Comparison of ENCODE assay signal across 1 fruit fly cellular context in the genomic region with DNA sequence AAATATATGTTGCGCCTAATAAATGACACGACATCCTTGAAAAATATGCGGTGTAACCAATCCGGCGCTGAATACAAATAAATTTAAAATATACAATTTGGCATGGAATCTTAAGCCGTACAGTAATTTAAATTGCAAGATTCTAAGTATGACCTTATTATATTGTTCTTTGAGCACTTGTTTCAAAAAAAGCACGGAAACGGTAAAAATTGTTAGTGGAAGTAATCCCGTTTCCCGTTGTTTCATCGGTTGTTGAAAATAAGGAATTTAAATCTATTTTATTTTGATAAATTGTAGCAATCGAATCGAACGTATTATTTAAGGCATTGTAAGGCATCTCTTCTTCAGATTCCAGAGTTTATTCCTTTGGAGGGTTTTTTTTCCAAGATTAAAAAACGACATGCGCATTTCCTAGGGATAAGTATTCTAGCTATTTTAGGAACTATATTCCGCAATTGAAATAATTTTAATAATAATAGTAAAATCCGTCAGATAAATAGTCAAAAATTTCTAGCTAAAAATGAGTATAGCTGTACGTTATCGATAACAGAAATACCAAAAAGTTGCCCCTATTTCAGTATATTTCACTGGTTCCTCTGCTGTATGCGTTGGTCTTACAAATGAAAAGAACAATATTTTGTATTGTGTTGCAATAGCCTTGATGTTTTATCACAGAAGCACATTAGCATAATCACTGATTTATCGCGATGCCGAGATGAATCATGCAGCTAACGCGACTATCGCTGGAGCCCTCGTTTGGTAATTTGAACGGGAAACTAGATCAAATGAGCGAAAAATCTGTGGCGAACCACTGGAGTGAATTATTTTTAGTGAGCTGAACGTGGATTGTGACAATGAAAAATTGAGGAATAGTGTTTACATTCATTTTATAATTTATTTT.
TF ChIP-seq lines count a peak whose summit lies in the region.

Gene GATAd, plus strand, starts transcription at position 644 of the 901 bp plus-strand sequence.

TF ChIP-seq in whole organism, embryonic, 481 proteins besides CTCF, POLR2A, EP300 and RAD21 (continued from another document and continues in another):
- peak; percentile 58 for TF ChIP-seq gfzf (GFP tag; optimal IDR thresholded peaks at IDR 0.05; lab: Kevin White, UChicago)
- TF ChIP-seq CG9932 (GFP tag; IDR thresholded peaks at IDR 0.05; lab: Robert Waterston, UW) = 0 out of 2 replicates have a peak, but pooled peaks have one; percentile 26
- no peak for TF ChIP-seq H15 (GFP tag; IDR thresholded peaks at IDR 0.05; lab: Robert Waterston, UW)
- no peak for TF ChIP-seq CG12942 (GFP tag; optimal IDR thresholded peaks at IDR 0.05; lab: Kevin White, UChicago)
- TF ChIP-seq her (GFP tag; optimal IDR thresholded peaks at IDR 0.05; lab: Kevin White, UChicago) = no peak
- peak; percentile 43 for TF ChIP-seq CG17829 (tag; optimal IDR thresholded peaks at IDR 0.05; lab: Kevin White, UChicago)
- peak; percentile 19 for TF ChIP-seq grau (tag; optimal IDR thresholded peaks at IDR 0.05; lab: Kevin White, UChicago)
- peak; percentile 88 for TF ChIP-seq CG7928 (GFP tag; optimal IDR thresholded peaks at IDR 0.05; lab: Kevin White, UChicago)
- TF ChIP-seq Eip74EF (GFP tag; optimal IDR thresholded peaks at IDR 0.05; lab: Kevin White, UChicago) = peak in 1 of 2 experiments; percentile 19
- no peak for TF ChIP-seq Hr39 (optimal IDR thresholded peaks at IDR 0.05; lab: Kevin White, UChicago)
- TF ChIP-seq pfk (GFP tag; optimal IDR thresholded peaks at IDR 0.05; lab: Kevin White, UChicago) = peak; percentile 83
- TF ChIP-seq exex (tag; optimal IDR thresholded peaks at IDR 0.05; lab: Kevin White, UChicago) = peak; percentile 18
- TF ChIP-seq corto (GFP tag; optimal IDR thresholded peaks at IDR 0.05; lab: Kevin White, UChicago) = no peak
- peak; percentile 21; the same call in 1 of the 2 replicates for TF ChIP-seq ssp (GFP tag; IDR thresholded peaks at IDR 0.05; lab: Robert Waterston, UW)
- TF ChIP-seq bowl (GFP tag; IDR thresholded peaks at IDR 0.05; lab: Robert Waterston, UW) = no peak
- TF ChIP-seq caup (GFP tag; optimal IDR thresholded peaks at IDR 0.05; lab: Kevin White, UChicago; ENCODE audit: severe bottlenecking) = no peak
- TF ChIP-seq Stat92E (GFP tag; optimal IDR thresholded peaks at IDR 0.05; lab: Kevin White, UChicago) = peak in 1 of 3 experiments; percentile 44
- no peak for TF ChIP-seq Lhr (GFP tag; optimal IDR thresholded peaks at IDR 0.05; lab: Kevin White, UChicago)
- no peak for TF ChIP-seq danr (GFP tag; IDR thresholded peaks at IDR 0.05; lab: Robert Waterston, UW)
- no peak for TF ChIP-seq mirr (GFP tag; optimal IDR thresholded peaks at IDR 0.05; lab: Kevin White, UChicago)
- TF ChIP-seq HmgZ (tag; optimal IDR thresholded peaks at IDR 0.05; lab: Kevin White, UChicago) = peak; percentile 51
- TF ChIP-seq Pdp1 (GFP tag; optimal IDR thresholded peaks at IDR 0.05; lab: Kevin White, UChicago) = peak in 1 of 2 experiments; percentile 2
- peak; percentile 6 for TF ChIP-seq CG10147 (GFP tag; optimal IDR thresholded peaks at IDR 0.05; lab: Kevin White, UChicago)
- TF ChIP-seq CG17328 (GFP tag; IDR thresholded peaks at IDR 0.05; lab: Robert Waterston, UW) = no peak
- TF ChIP-seq Atf6 (GFP tag; IDR thresholded peaks at IDR 0.05; lab: Robert Waterston, UW) = no peak
- TF ChIP-seq twi (tag; optimal IDR thresholded peaks at IDR 0.05; lab: Kevin White, UChicago) = no peak
- no peak for TF ChIP-seq Hsf (GFP tag; optimal IDR thresholded peaks at IDR 0.05; lab: Kevin White, UChicago)
- no peak for TF ChIP-seq Taf1 (GFP tag; IDR thresholded peaks at IDR 0.05; lab: Robert Waterston, UW)
- no peak for TF ChIP-seq CG7745 (tag; optimal IDR thresholded peaks at IDR 0.05; lab: Kevin White, UChicago)
- TF ChIP-seq Tbp (GFP tag; optimal IDR thresholded peaks at IDR 0.05; lab: Kevin White, UChicago) = peak; percentile 64
- TF ChIP-seq zen (tag; optimal IDR thresholded peaks at IDR 0.05; lab: Kevin White, UChicago) = peak; percentile 23
- TF ChIP-seq CG6813 (GFP tag; optimal IDR thresholded peaks at IDR 0.05; lab: Kevin White, UChicago) = no peak
- TF ChIP-seq CG13624 (GFP tag; optimal IDR thresholded peaks at IDR 0.05; lab: Kevin White, UChicago) = no peak
- TF ChIP-seq chinmo (GFP tag; IDR thresholded peaks at IDR 0.05; lab: Robert Waterston, UW; ENCODE audit: partially characterized antibody) = peak; percentile 74; the same call in 1 of the 4 replicates
- TF ChIP-seq CG33557 (GFP tag; optimal IDR thresholded peaks at IDR 0.05; lab: Kevin White, UChicago) = peak; percentile 12
- 0 out of 2 replicates have a peak, but pooled peaks have one; percentile 26 for TF ChIP-seq Bgb (GFP tag; IDR thresholded peaks at IDR 0.05; lab: Robert Waterston, UW; ENCODE audit: partially characterized antibody)
- TF ChIP-seq CG14050 (GFP tag; IDR thresholded peaks at IDR 0.05; lab: Robert Waterston, UW) = no peak
- TF ChIP-seq Dek (tag; optimal IDR thresholded peaks at IDR 0.05; lab: Kevin White, UChicago) = peak; percentile 15
- TF ChIP-seq CG1647 (GFP tag; optimal IDR thresholded peaks at IDR 0.05; lab: Kevin White, UChicago) = no peak
- TF ChIP-seq HmgD (GFP tag; optimal IDR thresholded peaks at IDR 0.05; lab: Kevin White, UChicago) = no peak
- TF ChIP-seq CrebB (tag; optimal IDR thresholded peaks at IDR 0.05; lab: Kevin White, UChicago) = no peak
- no peak for TF ChIP-seq Dip2 (GFP tag; IDR thresholded peaks at IDR 0.05; lab: Robert Waterston, UW)
- peak; percentile 27 for TF ChIP-seq CG30403 (GFP tag; optimal IDR thresholded peaks at IDR 0.05; lab: Kevin White, UChicago)
- TF ChIP-seq vvl (GFP tag; IDR thresholded peaks at IDR 0.05; lab: Robert Waterston, UW) = peak; percentile 69; the same call in 1 of the 2 replicates
- TF ChIP-seq z (GFP tag; IDR thresholded peaks at IDR 0.05; lab: Robert Waterston, UW) = no peak
- TF ChIP-seq CG18262 (tag; optimal IDR thresholded peaks at IDR 0.05; lab: Kevin White, UChicago) = peak; percentile 4
- no peak for TF ChIP-seq CG4282 (GFP tag; optimal IDR thresholded peaks at IDR 0.05; lab: Kevin White, UChicago)
- TF ChIP-seq CG13424 (tag; optimal IDR thresholded peaks at IDR 0.05; lab: Kevin White, UChicago) = peak; percentile 21
- no peak for TF ChIP-seq trh (GFP tag; optimal IDR thresholded peaks at IDR 0.05; lab: Kevin White, UChicago)
- TF ChIP-seq insv (GFP tag; optimal IDR thresholded peaks at IDR 0.05; lab: Kevin White, UChicago) = no peak
- TF ChIP-seq CG15514 (GFP tag; optimal IDR thresholded peaks at IDR 0.05; lab: Kevin White, UChicago) = peak; percentile 99
- TF ChIP-seq CG9797 (GFP tag; optimal IDR thresholded peaks at IDR 0.05; lab: Kevin White, UChicago) = peak; percentile 52
- TF ChIP-seq CG16779 (GFP tag; IDR thresholded peaks at IDR 0.05; lab: Robert Waterston, UW) = no peak
- TF ChIP-seq Sry-δ (GFP tag; optimal IDR thresholded peaks at IDR 0.05; lab: Kevin White, UChicago) = peak; percentile 31
- TF ChIP-seq zfh2 (GFP tag; optimal IDR thresholded peaks at IDR 0.05; lab: Kevin White, UChicago) = no peak
- peak; percentile 30 for TF ChIP-seq Myb (GFP tag; optimal IDR thresholded peaks at IDR 0.05; lab: Kevin White, UChicago)
- TF ChIP-seq CG1832 (GFP tag; optimal IDR thresholded peaks at IDR 0.05; lab: Kevin White, UChicago) = no peak
- peak; percentile 38 for TF ChIP-seq Nf-YC (tag; optimal IDR thresholded peaks at IDR 0.05; lab: Kevin White, UChicago)
- no peak for TF ChIP-seq pho (GFP tag; optimal IDR thresholded peaks at IDR 0.05; lab: Kevin White, UChicago)
- TF ChIP-seq phol (tag; optimal IDR thresholded peaks at IDR 0.05; lab: Kevin White, UChicago) = peak; percentile 13
- no peak for TF ChIP-seq CG11093 (GFP tag; IDR thresholded peaks at IDR 0.05; lab: Robert Waterston, UW)
- TF ChIP-seq CG3065 (GFP tag; optimal IDR thresholded peaks at IDR 0.05; lab: Kevin White, UChicago) = no peak
- TF ChIP-seq inv (GFP tag; IDR thresholded peaks at IDR 0.05; lab: Robert Waterston, UW; ENCODE audit: partially characterized antibody) = peak; percentile 20; the same call in 1 of the 2 replicates
- TF ChIP-seq Vsx1 (GFP tag; optimal IDR thresholded peaks at IDR 0.05; lab: Kevin White, UChicago) = no peak
- TF ChIP-seq otp (GFP tag; IDR thresholded peaks at IDR 0.05; lab: Robert Waterston, UW) = no peak
- no peak for TF ChIP-seq ato (GFP tag; IDR thresholded peaks at IDR 0.05; lab: Robert Waterston, UW; ENCODE audit: partially characterized antibody)
- no peak for TF ChIP-seq sqz (GFP tag; optimal IDR thresholded peaks at IDR 0.05; lab: Kevin White, UChicago)
- TF ChIP-seq ken (GFP tag; IDR thresholded peaks at IDR 0.05; lab: Robert Waterston, UW) = no peak
- TF ChIP-seq CG4707 (GFP tag; optimal IDR thresholded peaks at IDR 0.05; lab: Kevin White, UChicago) = no peak
- TF ChIP-seq CG18764 (GFP tag; optimal IDR thresholded peaks at IDR 0.05; lab: Kevin White, UChicago) = no peak
- no peak for TF ChIP-seq Lim3 (GFP tag; IDR thresholded peaks at IDR 0.05; lab: Robert Waterston, UW)
- no peak for TF ChIP-seq Drgx (GFP tag; IDR thresholded peaks at IDR 0.05; lab: Robert Waterston, UW)
- TF ChIP-seq stwl (tag; optimal IDR thresholded peaks at IDR 0.05; lab: Kevin White, UChicago) = peak; percentile 34
- no peak for TF ChIP-seq grn (GFP tag; optimal IDR thresholded peaks at IDR 0.05; lab: Kevin White, UChicago)
- TF ChIP-seq CG14710 (tag; optimal IDR thresholded peaks at IDR 0.05; lab: Kevin White, UChicago) = peak; percentile 46
- no peak for TF ChIP-seq CG1602 (GFP tag; optimal IDR thresholded peaks at IDR 0.05; lab: Kevin White, UChicago)
- no peak for TF ChIP-seq Xbp1 (GFP tag; optimal IDR thresholded peaks at IDR 0.05; lab: Kevin White, UChicago)
- no peak for TF ChIP-seq Trl (optimal IDR thresholded peaks at IDR 0.05; lab: Kevin White, UChicago)
- no peak for TF ChIP-seq Trl (GFP tag; optimal IDR thresholded peaks at IDR 0.05; lab: Kevin White, UChicago)
- peak; percentile 5 for TF ChIP-seq wek (GFP tag; optimal IDR thresholded peaks at IDR 0.05; lab: Kevin White, UChicago)
- no peak for TF ChIP-seq cad (GFP tag; optimal IDR thresholded peaks at IDR 0.05; lab: Kevin White, UChicago)
- TF ChIP-seq CG10543 (GFP tag; optimal IDR thresholded peaks at IDR 0.05; lab: Kevin White, UChicago) = peak; percentile 19
- TF ChIP-seq ems (GFP tag; optimal IDR thresholded peaks at IDR 0.05; lab: Kevin White, UChicago) = no peak
- no peak for TF ChIP-seq usp (GFP tag; optimal IDR thresholded peaks at IDR 0.05; lab: Kevin White, UChicago)
- no peak for TF ChIP-seq CG2199 (GFP tag; IDR thresholded peaks at IDR 0.05; lab: Robert Waterston, UW)
- TF ChIP-seq CG33213 (GFP tag; optimal IDR thresholded peaks at IDR 0.05; lab: Kevin White, UChicago) = no peak
- no peak for TF ChIP-seq CG4854 (GFP tag; optimal IDR thresholded peaks at IDR 0.05; lab: Kevin White, UChicago)
- TF ChIP-seq CG8924 (tag; optimal IDR thresholded peaks at IDR 0.05; lab: Kevin White, UChicago) = peak; percentile 46
- peak; percentile 24 for TF ChIP-seq sug (tag; optimal IDR thresholded peaks at IDR 0.05; lab: Kevin White, UChicago)
- no peak for TF ChIP-seq vnd (GFP tag; IDR thresholded peaks at IDR 0.05; lab: Robert Waterston, UW; ENCODE audit: partially characterized antibody)
- TF ChIP-seq CG14860 (GFP tag; IDR thresholded peaks at IDR 0.05; lab: Robert Waterston, UW; ENCODE audit: partially characterized antibody) = no peak
- no peak for TF ChIP-seq ham (GFP tag; IDR thresholded peaks at IDR 0.05; lab: Robert Waterston, UW)
- no peak for TF ChIP-seq aop (GFP tag; IDR thresholded peaks at IDR 0.05; lab: Robert Waterston, UW)
- 0 out of 2 replicates have a peak, but pooled peaks have one; percentile 16 for TF ChIP-seq bbx (GFP tag; IDR thresholded peaks at IDR 0.05; lab: Robert Waterston, UW; ENCODE audit: partially characterized antibody)
- TF ChIP-seq trem (tag; optimal IDR thresholded peaks at IDR 0.05; lab: Kevin White, UChicago) = peak; percentile 52
- TF ChIP-seq Doc2 (GFP tag; IDR thresholded peaks at IDR 0.05; lab: Robert Waterston, UW) = no peak
- TF ChIP-seq Atf-2 (GFP tag; optimal IDR thresholded peaks at IDR 0.05; lab: Kevin White, UChicago) = no peak
- no peak for TF ChIP-seq CG8765 (GFP tag; IDR thresholded peaks at IDR 0.05; lab: Robert Waterston, UW)
- peak; percentile 79 for TF ChIP-seq CG3995 (GFP tag; optimal IDR thresholded peaks at IDR 0.05; lab: Kevin White, UChicago)
- TF ChIP-seq row (GFP tag; IDR thresholded peaks at IDR 0.05; lab: Robert Waterston, UW) = peak; percentile 63; the same call in 2 of the 3 replicates
- peak; percentile 87 for TF ChIP-seq Sry-β (GFP tag; optimal IDR thresholded peaks at IDR 0.05; lab: Kevin White, UChicago)
- TF ChIP-seq kni (GFP tag; optimal IDR thresholded peaks at IDR 0.05; lab: Kevin White, UChicago) = peak; percentile 99
- TF ChIP-seq Nf-YA (GFP tag; IDR thresholded peaks at IDR 0.05; lab: Robert Waterston, UW) = no peak
- TF ChIP-seq knrl (GFP tag; IDR thresholded peaks at IDR 0.05; lab: Robert Waterston, UW; ENCODE audit: partially characterized antibody) = 0 out of 3 replicates have a peak, but pooled peaks have one; percentile 37
- 0 out of 3 replicates have a peak, but pooled peaks have one; percentile 5 for TF ChIP-seq CG17361 (GFP tag; IDR thresholded peaks at IDR 0.05; lab: Robert Waterston, UW)
- TF ChIP-seq CG4617 (GFP tag; optimal IDR thresholded peaks at IDR 0.05; lab: Kevin White, UChicago; ENCODE audit: borderline replicate concordance) = peak; percentile 77
- TF ChIP-seq MBD-R2 (GFP tag; IDR thresholded peaks at IDR 0.05; lab: Robert Waterston, UW) = peak; percentile 19; the same call in 1 of the 2 replicates
- no peak for TF ChIP-seq CG18599 (GFP tag; optimal IDR thresholded peaks at IDR 0.05; lab: Kevin White, UChicago)
- TF ChIP-seq CG30020 (tag; optimal IDR thresholded peaks at IDR 0.05; lab: Kevin White, UChicago) = peak; percentile 95
- TF ChIP-seq CG1024 (GFP tag; IDR thresholded peaks at IDR 0.05; lab: Robert Waterston, UW) = peak; percentile 33; the same call in 1 of the 2 replicates
- TF ChIP-seq wdn (GFP tag; IDR thresholded peaks at IDR 0.05; lab: Robert Waterston, UW) = no peak
- TF ChIP-seq CG43689 (GFP tag; IDR thresholded peaks at IDR 0.05; lab: Robert Waterston, UW) = no peak
- no peak for TF ChIP-seq klu (GFP tag; IDR thresholded peaks at IDR 0.05; lab: Robert Waterston, UW)
- no peak for TF ChIP-seq CG9876 (GFP tag; optimal IDR thresholded peaks at IDR 0.05; lab: Kevin White, UChicago)
- TF ChIP-seq Poxn (GFP tag; IDR thresholded peaks at IDR 0.05; lab: Robert Waterston, UW) = no peak
- no peak for TF ChIP-seq rib (GFP tag; IDR thresholded peaks at IDR 0.05; lab: Robert Waterston, UW)
- TF ChIP-seq Dp (GFP tag; optimal IDR thresholded peaks at IDR 0.05; lab: Kevin White, UChicago) = peak; percentile 33
- TF ChIP-seq lola (GFP tag; optimal IDR thresholded peaks at IDR 0.05; lab: Kevin White, UChicago) = no peak
- TF ChIP-seq CG10267 (tag; optimal IDR thresholded peaks at IDR 0.05; lab: Kevin White, UChicago) = peak; percentile 33
- no peak for TF ChIP-seq CG16815 (GFP tag; optimal IDR thresholded peaks at IDR 0.05; lab: Kevin White, UChicago)
